Worm (Caenorhabditis elegans) whole organism, L2 larva: ENCODE measurements around the gene lact-4.

Source experiments
- blmp-1 ChIP-seq: sonication (generic microtip); optimal IDR thresholded peaks from 2 replicates; lab custom pipeline; 2017; ENCODE audit warnings: missing genetic modification characterization, mild to moderate bottlenecking, missing compliant biosample characterization, antibody characterized with exemption, moderate library complexity; ENCODE audit not compliant: insufficient read depth
- nhr-11 ChIP-seq: fragments of 150-350 bp; optimal IDR thresholded peaks from 2 replicates; lab custom pipeline; 2014; ENCODE audit warnings: missing biosample characterization, missing genetic modification characterization
- nhr-12 ChIP-seq: fragments of 150-350 bp; optimal IDR thresholded peaks from 2 replicates; lab custom pipeline; 2014; ENCODE audit warnings: missing biosample characterization, missing genetic modification characterization
- ztf-11 ChIP-seq: sonication (generic microtip); optimal IDR thresholded peaks from 2 replicates; lab custom pipeline; 2017; ENCODE audit warnings: missing biosample characterization, missing genetic modification characterization

DNA sequence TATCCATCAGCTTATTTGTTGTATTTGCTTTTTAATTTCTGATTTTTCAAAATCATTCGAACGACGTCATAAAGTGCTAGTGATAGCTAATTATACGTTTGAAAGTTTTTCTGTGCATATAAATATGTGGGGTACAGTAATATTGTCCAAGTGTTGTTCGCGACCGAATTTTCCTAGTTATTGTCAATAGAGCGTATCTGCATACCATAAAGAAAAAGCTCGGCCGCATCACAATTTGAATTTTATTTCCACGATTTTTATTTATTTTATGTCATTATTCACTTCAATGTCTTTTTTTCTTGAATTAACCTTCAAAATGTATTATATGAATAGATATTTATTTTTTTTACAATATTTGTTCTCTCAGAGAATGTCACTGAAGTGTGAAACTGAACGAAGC lies 36.5 kb upstream of the lact-4 start, which contains the start of gene rnh-2:
- TF ChIP-seq nhr-11 (tag; lab: Kevin White, UChicago), result no peak
- no peak for TF ChIP-seq ztf-11 (tag; lab: Kevin White, UChicago)
- TF ChIP-seq blmp-1 (tag; lab: Kevin White, UChicago), result no peak
- no peak for TF ChIP-seq nhr-12
